Fruit fly (Drosophila melanogaster) whole organism, embryonic: ENCODE data around the gene CG6602.

Experiments used
- Adf1 ChIP-seq: fragments of 200-800 bp; sonication (Bioruptor generic); IDR thresholded peaks from 2 replicates; pipeline ENCODE4 v1.3.6; 2022; ENCODE audit warnings: missing biosample characterization, missing genetic modification characterization
- CG10321 ChIP-seq: fragments of 200-800 bp; sonication (Bioruptor generic); IDR thresholded peaks from 2 replicates; pipeline ENCODE4 v1.3.6; 2022; ENCODE audit warnings: missing biosample characterization, missing genetic modification characterization
- CG10366 ChIP-seq: fragments of 200-800 bp; sonication (Bioruptor generic); IDR thresholded peaks from 2 replicates; pipeline ENCODE4 v1.3.6; 2022; ENCODE audit warnings: missing biosample characterization, missing genetic modification characterization
- CG10462 ChIP-seq: fragments of 200-800 bp; sonication (Bioruptor generic); optimal IDR thresholded peaks from 2 replicates; lab custom pipeline; 2016; ENCODE audit warnings: missing biosample characterization, missing genetic modification characterization
- CG11695 ChIP-seq: fragments of 200-800 bp; sonication (Bioruptor generic); IDR thresholded peaks from 3 replicates; pipeline ENCODE4 v1.3.6; 2022; ENCODE audit warnings: missing biosample characterization, missing genetic modification characterization
- CG14710 ChIP-seq: fragments of 200-800 bp; sonication (Bioruptor generic); optimal IDR thresholded peaks from 3 replicates; lab custom pipeline; 2019; ENCODE audit warnings: missing biosample characterization, mild to moderate bottlenecking, missing genetic modification characterization, moderate library complexity
- CG15479 ChIP-seq: fragments of 200-800 bp; sonication (Bioruptor generic); optimal IDR thresholded peaks from 3 replicates; lab custom pipeline; 2019; ENCODE audit warnings: missing biosample characterization, mild to moderate bottlenecking, missing genetic modification characterization, moderate library complexity
- CG16863 ChIP-seq: fragments of 200-800 bp; sonication (Bioruptor generic); optimal IDR thresholded peaks from 3 replicates; lab custom pipeline; 2016; ENCODE audit warnings: missing biosample characterization, missing genetic modification characterization
- CG1832 ChIP-seq: fragments of 200-800 bp; sonication (Bioruptor generic); optimal IDR thresholded peaks from 2 replicates; lab custom pipeline; 2017; ENCODE audit warnings: missing biosample characterization, mild to moderate bottlenecking, missing genetic modification characterization, inconsistent platforms
- CG2889 ChIP-seq: fragments of 200-800 bp; sonication (Bioruptor generic); IDR thresholded peaks from 3 replicates; pipeline ENCODE4 v1.3.6; 2022; ENCODE audit warnings: missing biosample characterization, missing genetic modification characterization
- CG31441 ChIP-seq: fragments of 200-800 bp; sonication (Bioruptor generic); IDR thresholded peaks from 2 replicates; pipeline ENCODE4 v1.3.6; 2022; ENCODE audit warnings: missing biosample characterization, missing genetic modification characterization
- CG3163 ChIP-seq: fragments of 200-800 bp; sonication (Bioruptor generic); optimal IDR thresholded peaks from 3 replicates; lab custom pipeline; 2016; ENCODE audit warnings: missing biosample characterization, missing genetic modification characterization
- CG32767 ChIP-seq: fragments of 200-800 bp; sonication (Bioruptor generic); IDR thresholded peaks from 2 replicates; pipeline ENCODE4 v1.3.6; 2022; ENCODE audit warnings: missing biosample characterization, missing genetic modification characterization
- CG32772 ChIP-seq: fragments of 200-800 bp; sonication (Bioruptor generic); IDR thresholded peaks from 2 replicates; pipeline ENCODE4 v1.3.6; 2022; ENCODE audit warnings: missing biosample characterization, missing genetic modification characterization
- CG3407 ChIP-seq: fragments of 200-800 bp; sonication (Bioruptor generic); optimal IDR thresholded peaks from 2 replicates; lab custom pipeline; 2018; ENCODE audit warnings: missing biosample characterization, mild to moderate bottlenecking, missing genetic modification characterization
- CG3995 ChIP-seq: fragments of 200-800 bp; sonication (Bioruptor generic); optimal IDR thresholded peaks from 3 replicates; lab custom pipeline; 2016; ENCODE audit warnings: missing biosample characterization, missing genetic modification characterization
- CG7372 ChIP-seq: fragments of 200-800 bp; sonication (Bioruptor generic); IDR thresholded peaks from 2 replicates; pipeline ENCODE4 v1.3.6; 2022; ENCODE audit warnings: missing biosample characterization, missing genetic modification characterization
- CG7839 ChIP-seq: fragments of 200-800 bp; sonication (Bioruptor generic); optimal IDR thresholded peaks from 3 replicates; lab custom pipeline; 2018; ENCODE audit warnings: missing biosample characterization, mild to moderate bottlenecking, missing genetic modification characterization, moderate library complexity
- CHES-1-like ChIP-seq: fragments of 200-800 bp; sonication (Bioruptor generic); optimal IDR thresholded peaks from 2 replicates; lab custom pipeline; 2016; ENCODE audit warnings: missing biosample characterization, missing genetic modification characterization
- ERR ChIP-seq: fragments of 200-800 bp; sonication (Bioruptor generic); optimal IDR thresholded peaks from 2 replicates; lab custom pipeline; 2016; ENCODE audit warnings: missing biosample characterization, missing genetic modification characterization
- Ets65A ChIP-seq: fragments of 200-800 bp; sonication (Bioruptor generic); peaks from one replicate; lab custom pipeline; 2016; ENCODE audit warnings: missing biosample characterization, missing genetic modification characterization
- Kr ChIP-seq: fragments of 200-800 bp; sonication (Bioruptor generic); optimal IDR thresholded peaks from 2 replicates; lab custom pipeline; 2017; ENCODE audit warnings: missing biosample characterization, mild to moderate bottlenecking, missing genetic modification characterization
- Mrtf ChIP-seq: fragments of 200-800 bp; sonication (Bioruptor generic); IDR thresholded peaks from 3 replicates; pipeline ENCODE4 v1.3.6; 2022; ENCODE audit warnings: missing biosample characterization, missing genetic modification characterization
- Nf-YB ChIP-seq: fragments of 200-800 bp; sonication (Bioruptor generic); optimal IDR thresholded peaks from 3 replicates; lab custom pipeline; 2019; ENCODE audit warnings: missing biosample characterization, mild to moderate bottlenecking, missing genetic modification characterization, moderate library complexity
- Nf-YC ChIP-seq: fragments of 200-800 bp; optimal IDR thresholded peaks from 3 replicates; lab custom pipeline; 2019; ENCODE audit warnings: missing biosample characterization, mild to moderate bottlenecking, missing genetic modification characterization, moderate library complexity
- Ptx1 ChIP-seq: fragments of 200-800 bp; sonication (Bioruptor generic); IDR thresholded peaks from 2 replicates; pipeline ENCODE4 v1.3.6; 2022; ENCODE audit warnings: missing biosample characterization, missing genetic modification characterization
- Sry-δ ChIP-seq: fragments of 200-800 bp; sonication (Bioruptor generic); optimal IDR thresholded peaks from 2 replicates; lab custom pipeline; 2016; ENCODE audit warnings: missing biosample characterization, missing genetic modification characterization
- Tbp ChIP-seq: fragments of >200 bp; optimal IDR thresholded peaks from 2 replicates; lab custom pipeline; 2018; ENCODE audit warnings: missing biosample characterization, missing genetic modification characterization
- cg ChIP-seq: fragments of 200-800 bp; sonication (Bioruptor generic); optimal IDR thresholded peaks from 3 replicates; lab custom pipeline; 2019; ENCODE audit warnings: missing biosample characterization, mild to moderate bottlenecking, missing genetic modification characterization, moderate library complexity
- dati ChIP-seq: fragments of 200-800 bp; sonication (Bioruptor generic); IDR thresholded peaks from 2 replicates; pipeline ENCODE4 v1.3.6; 2022; ENCODE audit warnings: missing biosample characterization, missing genetic modification characterization
- dimm ChIP-seq: fragments of 200-800 bp; sonication (Bioruptor generic); IDR thresholded peaks from 2 replicates; pipeline ENCODE4 v1.3.6; 2022; ENCODE audit warnings: missing biosample characterization, missing genetic modification characterization
- insv ChIP-seq, 2 experiments: fragments of 200-800 bp; sonication (Bioruptor generic); optimal IDR thresholded peaks; 3 replicates each; lab custom pipeline; 2016 to 2018; ENCODE audit warnings: missing biosample characterization in 2 of 2, missing genetic modification characterization in 2 of 2
- jigr1 ChIP-seq: fragments of 200-800 bp; sonication (Bioruptor generic); IDR thresholded peaks from 3 replicates; pipeline ENCODE4 v1.3.6; 2022; ENCODE audit warnings: missing biosample characterization, missing genetic modification characterization
- sc ChIP-seq, 3 experiments: fragments of >200 bp in 2 of 3; fragments of 200-800 bp in 1 of 3; sonication (Bioruptor generic) in 1 of 3; optimal IDR thresholded peaks; 2 replicates in 2 of 3; 3 replicates in 1 of 3; lab custom pipeline; 2017; ENCODE audit warnings: mild to moderate bottlenecking in 1 of 3, missing biosample characterization in 1 of 3, missing genetic modification characterization in 1 of 3, missing genetic modification reagents in 1 of 3
- sens ChIP-seq: fragments of 200-800 bp; sonication (Bioruptor generic); peaks from one replicate; lab custom pipeline; 2016; ENCODE audit warnings: missing biosample characterization, missing genetic modification characterization
- seq ChIP-seq: fragments of 200-800 bp; sonication (Bioruptor generic); IDR thresholded peaks from 2 replicates; pipeline ENCODE4 v1.3.6; 2022; ENCODE audit warnings: missing biosample characterization, missing genetic modification characterization
- slbo ChIP-seq: fragments of 200-800 bp; sonication (Bioruptor generic); IDR thresholded peaks from 2 replicates; pipeline ENCODE4 v1.3.6; 2022; ENCODE audit warnings: missing biosample characterization, missing genetic modification characterization
- slp2 ChIP-seq: fragments of 200-800 bp; sonication (Bioruptor generic); optimal IDR thresholded peaks from 2 replicates; lab custom pipeline; 2016; ENCODE audit warnings: missing biosample characterization, missing genetic modification characterization

CG6602 gene

dm6 chr3L:6108264-6109060 is 36.5 kb downstream of the CG6602 start (continued):
- TF ChIP-seq insv (GFP tag; optimal IDR thresholded peaks at IDR 0.05; lab: Kevin White, UChicago), result no peak
- TF ChIP-seq dimm (GFP tag; lab: Robert Waterston, UW), result no peak
- TF ChIP-seq CG14710, result peak; percentile 50
- TF ChIP-seq CG10366 (GFP tag; lab: Robert Waterston, UW), result no peak
- TF ChIP-seq CG10462 (GFP tag; lab: Kevin White, UChicago), result no peak
- TF ChIP-seq CG31441 (GFP tag; lab: Robert Waterston, UW), result peak; percentile 48; the same call in 1 of the 2 replicates
- TF ChIP-seq CHES-1-like (GFP tag; lab: Kevin White, UChicago), result no peak
- TF ChIP-seq jigr1 (GFP tag; lab: Robert Waterston, UW), result no peak
- TF ChIP-seq, all 482 proteins: peak for 37

dm6 chr3L:6110673-6111449 is 38.9 kb downstream of the CG6602 start:
- peak; percentile 64 for TF ChIP-seq Adf1 (GFP tag; lab: Robert Waterston, UW)
- no peak for TF ChIP-seq CG2889 (GFP tag; lab: Robert Waterston, UW)
- peak; percentile 43; the same call in 1 of the 2 replicates for TF ChIP-seq CG10321
- peak; percentile 40; the same call in 1 of the 2 replicates for TF ChIP-seq CG32767 (GFP tag; lab: Robert Waterston, UW)
- no peak for TF ChIP-seq Kr
- peak; percentile 49 for TF ChIP-seq CG1832
- TF ChIP-seq CG11695 (GFP tag; lab: Robert Waterston, UW), result no peak
- no peak for TF ChIP-seq CG3995
- TF ChIP-seq slbo, result no peak
- TF ChIP-seq Tbp (GFP tag; lab: Kevin White, UChicago), result no peak
- no peak for TF ChIP-seq CG3407
- peak; percentile 95 for TF ChIP-seq Nf-YB
- TF ChIP-seq seq (GFP tag; lab: Robert Waterston, UW), result peak; percentile 65; the same call in 1 of the 2 replicates
- peak; percentile 87 for TF ChIP-seq Ets65A (GFP tag; lab: Kevin White, UChicago)
- TF ChIP-seq Ptx1 (GFP tag; lab: Robert Waterston, UW), result no peak
- TF ChIP-seq CG16863 (GFP tag; lab: Kevin White, UChicago), result no peak
- TF ChIP-seq Nf-YC (tag; lab: Kevin White, UChicago), result peak; percentile 96
- no peak for TF ChIP-seq sc (optimal IDR thresholded peaks at IDR 0.05; lab: Kevin White, UChicago)
- no peak for TF ChIP-seq sc (GFP tag; optimal IDR thresholded peaks at IDR 0.05; lab: Kevin White, UChicago)

dm6 chr3L:6111458-6111857 is 39.5 kb downstream of the CG6602 start:
- TF ChIP-seq CG32772 (GFP tag; lab: Robert Waterston, UW) (no peak), Ets65A (GFP tag; lab: Kevin White, UChicago) (peak; percentile 92), CG7372 (GFP tag; lab: Robert Waterston, UW) (0 out of 2 replicates have a peak, but pooled peaks have one; percentile 30), Sry-δ (GFP tag; lab: Kevin White, UChicago) (no peak)

dm6 chr3L:6115505-6115904 is 43.6 kb downstream of the CG6602 start:
- no peak for TF ChIP-seq dati (GFP tag; lab: Robert Waterston, UW)
- TF ChIP-seq CG15479, result no peak
- peak; percentile 5 for TF ChIP-seq cg (GFP tag; lab: Kevin White, UChicago)
- no peak for TF ChIP-seq CG3163 (GFP tag; lab: Kevin White, UChicago)
- no peak for TF ChIP-seq ERR (GFP tag; lab: Kevin White, UChicago)
- peak; percentile 24 for TF ChIP-seq sens (GFP tag; lab: Kevin White, UChicago)
- TF ChIP-seq CG7839 (tag; lab: Kevin White, UChicago), result no peak
- TF ChIP-seq Ets65A (GFP tag; lab: Kevin White, UChicago), result peak; percentile 91
- no peak for TF ChIP-seq slp2
- TF ChIP-seq Mrtf, result no peak
